Worm (Caenorhabditis elegans): ENCODE data around the gene rsp-5.

Gene rsp-5

DNA sequence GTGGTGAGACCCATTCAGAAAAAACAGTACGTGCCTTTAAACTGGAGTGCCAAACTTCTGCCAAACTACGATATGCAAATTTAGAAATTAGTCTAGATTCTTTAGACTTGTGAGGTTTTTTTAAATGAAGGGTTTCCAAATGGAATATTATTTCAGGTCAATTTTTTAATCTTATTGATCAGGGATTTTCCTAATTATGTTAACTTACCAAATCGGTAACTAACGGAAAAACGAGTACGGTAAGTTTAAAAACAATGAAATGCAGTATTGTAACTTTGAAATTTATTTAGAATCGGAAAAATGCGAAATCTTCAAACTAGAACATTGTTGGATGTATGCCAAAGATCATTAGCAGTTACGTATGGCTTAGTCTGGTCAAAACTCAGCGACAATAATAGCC, 26.3 kb downstream of the rsp-5 start, which contains the start of gene C56E6.7:
Gene C56E6.7, plus strand, starts transcription at position 301 of the 400 bp plus-strand sequence.
- no peak for TF ChIP-seq T22C8.4 (GFP tag; IDR thresholded peaks at IDR 0.05)
- no peak for TF ChIP-seq klf-2 (GFP tag; conservative IDR thresholded peaks at IDR 0.05)
- no peak for TF ChIP-seq cog-1 (tag; optimal IDR thresholded peaks at IDR 0.05)
- no peak for TF ChIP-seq ztf-29 (GFP tag; IDR thresholded peaks at IDR 0.05)
- no peak for TF ChIP-seq tab-1 (GFP tag; IDR thresholded peaks at IDR 0.05)
- TF ChIP-seq med-1 (GFP tag; optimal IDR thresholded peaks at IDR 0.05; ENCODE audit: insufficient read depth): no peak
- no peak for TF ChIP-seq flt-1 (GFP tag; IDR thresholded peaks at IDR 0.05)
- no peak for TF ChIP-seq ztf-23 (GFP tag; IDR thresholded peaks at IDR 0.05)
- no peak for TF ChIP-seq ref-1 (GFP tag; conservative IDR thresholded peaks at IDR 0.05)

DNA sequence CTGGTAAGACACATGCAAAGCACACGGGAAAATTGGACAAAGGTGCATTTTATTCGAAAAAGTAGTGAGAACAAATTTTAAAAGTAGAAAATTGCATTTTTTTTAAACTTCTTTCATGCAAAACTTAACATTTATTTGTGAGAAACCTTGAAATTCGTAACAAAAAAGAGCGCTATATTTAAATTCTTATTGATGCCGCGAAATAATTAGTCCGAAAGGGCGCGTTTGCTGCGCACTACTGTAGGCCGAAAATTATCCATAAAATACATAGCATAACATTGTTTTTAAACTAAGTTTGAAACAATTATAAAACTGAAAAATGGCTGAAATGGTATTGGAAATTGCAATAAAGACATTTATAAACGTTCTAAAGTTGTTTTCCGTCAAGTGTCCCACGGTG, 29.7 kb downstream of the rsp-5 start:
- TF ChIP-seq cog-1 (tag; optimal IDR thresholded peaks at IDR 0.05) (no peak), ztf-29 (GFP tag; IDR thresholded peaks at IDR 0.05) (no peak), med-1 (GFP tag; optimal IDR thresholded peaks at IDR 0.05; ENCODE audit: insufficient read depth) (no peak), ztf-23 (GFP tag; IDR thresholded peaks at IDR 0.05) (no peak), T22C8.4 (GFP tag; IDR thresholded peaks at IDR 0.05) (no peak), ref-1 (GFP tag; conservative IDR thresholded peaks at IDR 0.05) (no peak), klf-2 (GFP tag; conservative IDR thresholded peaks at IDR 0.05) (no peak), flt-1 (GFP tag; IDR thresholded peaks at IDR 0.05) (no peak), tab-1 (GFP tag; IDR thresholded peaks at IDR 0.05) (no peak)

DNA sequence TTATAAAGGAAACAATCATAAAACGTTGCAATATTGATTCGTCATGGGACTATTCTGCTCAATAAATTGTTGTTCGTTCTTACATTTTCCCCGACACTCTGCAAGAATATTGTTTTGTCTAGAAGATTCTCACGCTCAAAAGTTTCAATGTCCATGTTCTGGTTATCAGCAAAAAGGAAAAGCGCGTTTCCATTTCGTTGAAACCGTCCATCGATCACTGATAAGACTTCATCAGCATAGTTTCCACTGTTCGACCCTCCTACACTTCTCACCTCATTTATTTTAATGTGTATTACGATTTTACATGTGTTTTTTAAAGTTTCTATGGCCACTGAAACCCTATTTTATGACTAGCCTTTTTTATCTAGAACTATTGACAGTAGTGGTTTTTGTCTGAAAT, 30.1 kb downstream of the rsp-5 start:
- TF ChIP-seq ztf-23 (GFP tag; IDR thresholded peaks at IDR 0.05) (no peak), tab-1 (GFP tag; IDR thresholded peaks at IDR 0.05) (no peak), klf-2 (GFP tag; conservative IDR thresholded peaks at IDR 0.05) (no peak), ztf-29 (GFP tag; IDR thresholded peaks at IDR 0.05) (no peak), med-1 (GFP tag; optimal IDR thresholded peaks at IDR 0.05; ENCODE audit: insufficient read depth) (no peak), T22C8.4 (GFP tag; IDR thresholded peaks at IDR 0.05) (no peak), flt-1 (GFP tag; IDR thresholded peaks at IDR 0.05) (no peak), cog-1 (tag; optimal IDR thresholded peaks at IDR 0.05) (no peak), ref-1 (GFP tag; conservative IDR thresholded peaks at IDR 0.05) (no peak)

DNA sequence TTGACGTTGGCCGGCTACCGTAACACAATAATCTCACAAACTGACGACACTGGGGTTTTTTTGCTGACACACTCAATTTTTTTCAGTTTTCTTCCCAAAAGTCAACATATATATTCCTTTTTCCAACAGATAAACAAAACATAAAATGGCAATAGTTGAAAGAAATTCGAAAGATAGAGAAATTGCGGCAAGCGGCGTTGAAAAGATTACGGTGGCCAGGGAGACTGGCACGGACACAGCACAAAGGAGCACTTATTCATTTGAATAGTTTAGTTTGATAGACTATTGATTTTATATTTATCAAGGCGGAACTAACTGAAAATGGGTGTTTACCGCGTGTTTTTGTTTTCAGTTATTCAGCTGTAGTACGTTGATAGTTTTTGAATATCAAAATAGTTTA, 31.4 kb downstream of the rsp-5 start, which contains the start of gene toe-2:
Gene toe-2, minus strand, starts transcription at position 70 of the 400 bp plus-strand sequence.
- TF ChIP-seq ref-1 (GFP tag; conservative IDR thresholded peaks at IDR 0.05) (no peak), med-1 (GFP tag; optimal IDR thresholded peaks at IDR 0.05; ENCODE audit: insufficient read depth) (no peak), klf-2 (GFP tag; conservative IDR thresholded peaks at IDR 0.05) (no peak), flt-1 (GFP tag; IDR thresholded peaks at IDR 0.05) (no peak), ztf-29 (GFP tag; IDR thresholded peaks at IDR 0.05) (no peak), T22C8.4 (GFP tag; IDR thresholded peaks at IDR 0.05) (no peak), ztf-23 (GFP tag; IDR thresholded peaks at IDR 0.05) (no peak), cog-1 (tag; optimal IDR thresholded peaks at IDR 0.05) (no peak), tab-1 (GFP tag; IDR thresholded peaks at IDR 0.05) (no peak)

DNA sequence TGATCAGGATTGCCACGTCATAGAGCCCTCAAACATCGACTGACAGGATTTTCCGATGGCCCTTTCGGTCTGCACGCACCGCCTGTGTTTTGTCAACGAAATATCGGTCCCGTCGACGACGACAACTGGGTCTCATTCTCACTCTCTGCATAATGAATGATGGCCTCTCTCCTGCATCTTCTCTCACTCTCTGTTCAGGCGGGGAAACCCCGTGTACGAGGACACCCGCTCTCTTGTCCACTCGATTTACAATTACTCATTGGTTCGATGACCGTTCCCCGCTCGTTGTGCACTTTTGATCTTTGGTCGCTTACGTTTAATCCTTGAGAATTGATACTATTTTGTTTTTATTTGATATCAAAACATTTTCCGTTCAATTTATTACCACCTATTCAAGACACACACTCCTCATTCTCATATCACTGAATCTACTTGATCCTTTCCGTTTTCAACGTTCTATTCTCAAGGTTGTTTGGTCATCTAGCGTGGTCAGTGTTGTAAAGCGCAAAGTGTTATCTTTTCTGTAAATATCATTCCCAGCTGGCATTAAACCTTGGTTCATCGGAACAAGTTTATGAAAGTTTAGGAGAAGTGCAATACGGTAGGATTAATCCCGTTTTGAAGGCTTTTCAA, 32.8 kb downstream of the rsp-5 start:
- TF ChIP-seq flt-1 (GFP tag; IDR thresholded peaks at IDR 0.05): peak; percentile 70
- no peak for TF ChIP-seq ref-1 (GFP tag; conservative IDR thresholded peaks at IDR 0.05)
- no peak for TF ChIP-seq klf-2 (GFP tag; conservative IDR thresholded peaks at IDR 0.05)
- TF ChIP-seq T22C8.4 (GFP tag; IDR thresholded peaks at IDR 0.05): no peak
- TF ChIP-seq tab-1 (GFP tag; IDR thresholded peaks at IDR 0.05): 0 out of 2 replicates have a peak, but pooled peaks have one; percentile 47
- peak; percentile 51 for TF ChIP-seq cog-1 (tag; optimal IDR thresholded peaks at IDR 0.05)
- TF ChIP-seq med-1 (GFP tag; optimal IDR thresholded peaks at IDR 0.05; ENCODE audit: insufficient read depth): no peak
- no peak for TF ChIP-seq ztf-29 (GFP tag; IDR thresholded peaks at IDR 0.05)
- 0 out of 2 replicates have a peak, but pooled peaks have one; percentile 69 for TF ChIP-seq ztf-23 (GFP tag; IDR thresholded peaks at IDR 0.05)

DNA sequence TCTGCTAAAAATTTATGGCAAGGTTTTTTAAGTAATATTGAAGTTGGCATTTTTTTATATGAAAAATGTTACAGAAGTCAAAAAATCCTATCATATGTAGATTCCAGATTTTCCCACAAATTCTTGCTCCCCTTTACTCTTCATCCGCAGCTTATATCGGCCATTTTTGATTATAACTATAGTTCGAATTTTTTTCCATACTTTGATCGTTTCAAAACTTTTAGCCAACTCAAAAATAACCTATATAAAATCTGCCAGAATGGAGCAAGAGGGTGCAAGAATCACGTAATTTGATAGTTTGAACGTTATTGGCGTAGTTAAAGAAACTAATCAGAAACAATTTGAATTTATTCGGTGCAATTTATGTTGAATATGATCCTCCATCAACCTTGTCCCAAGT, 34.0 kb downstream of the rsp-5 start:
- TF ChIP-seq klf-2 (GFP tag; conservative IDR thresholded peaks at IDR 0.05) (no peak), ztf-23 (GFP tag; IDR thresholded peaks at IDR 0.05) (no peak), med-1 (GFP tag; optimal IDR thresholded peaks at IDR 0.05; ENCODE audit: insufficient read depth) (no peak), cog-1 (tag; optimal IDR thresholded peaks at IDR 0.05) (no peak), ztf-29 (GFP tag; IDR thresholded peaks at IDR 0.05) (no peak), flt-1 (GFP tag; IDR thresholded peaks at IDR 0.05) (no peak), ref-1 (GFP tag; conservative IDR thresholded peaks at IDR 0.05) (no peak), T22C8.4 (GFP tag; IDR thresholded peaks at IDR 0.05) (no peak), tab-1 (GFP tag; IDR thresholded peaks at IDR 0.05) (no peak)

DNA sequence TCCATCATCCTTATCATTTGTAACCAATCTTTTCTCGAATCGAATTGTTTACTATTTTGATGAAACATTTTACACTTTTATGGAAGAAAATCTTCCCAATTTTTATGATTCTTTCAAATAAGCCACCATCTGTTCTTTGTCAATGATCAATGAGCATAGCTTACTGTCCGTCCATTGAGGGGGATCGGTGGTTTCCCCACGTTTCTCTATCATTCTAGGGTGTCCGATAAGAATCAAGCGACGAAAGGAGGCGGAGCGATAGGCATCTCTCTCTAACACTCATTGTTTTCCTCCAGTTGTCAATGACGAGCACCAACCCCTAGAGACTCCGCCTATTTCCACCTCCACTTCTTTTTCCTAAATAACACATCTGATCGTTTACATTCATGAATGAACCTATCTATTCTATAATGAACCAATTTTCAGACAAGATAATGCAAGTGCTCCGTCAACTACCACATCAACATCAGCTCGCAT, 34.6 kb downstream of the rsp-5 start, which contains the start of gene C56E6.2:
Gene C56E6.2, plus strand, starts transcription at position 427 of the 477 bp plus-strand sequence.
- TF ChIP-seq T22C8.4 (GFP tag; IDR thresholded peaks at IDR 0.05) (no peak), klf-2 (GFP tag; conservative IDR thresholded peaks at IDR 0.05) (no peak), ztf-23 (GFP tag; IDR thresholded peaks at IDR 0.05) (no peak), cog-1 (tag; optimal IDR thresholded peaks at IDR 0.05) (no peak), med-1 (GFP tag; optimal IDR thresholded peaks at IDR 0.05; ENCODE audit: insufficient read depth) (no peak), flt-1 (GFP tag; IDR thresholded peaks at IDR 0.05) (no peak), ref-1 (GFP tag; conservative IDR thresholded peaks at IDR 0.05) (no peak)

DNA sequence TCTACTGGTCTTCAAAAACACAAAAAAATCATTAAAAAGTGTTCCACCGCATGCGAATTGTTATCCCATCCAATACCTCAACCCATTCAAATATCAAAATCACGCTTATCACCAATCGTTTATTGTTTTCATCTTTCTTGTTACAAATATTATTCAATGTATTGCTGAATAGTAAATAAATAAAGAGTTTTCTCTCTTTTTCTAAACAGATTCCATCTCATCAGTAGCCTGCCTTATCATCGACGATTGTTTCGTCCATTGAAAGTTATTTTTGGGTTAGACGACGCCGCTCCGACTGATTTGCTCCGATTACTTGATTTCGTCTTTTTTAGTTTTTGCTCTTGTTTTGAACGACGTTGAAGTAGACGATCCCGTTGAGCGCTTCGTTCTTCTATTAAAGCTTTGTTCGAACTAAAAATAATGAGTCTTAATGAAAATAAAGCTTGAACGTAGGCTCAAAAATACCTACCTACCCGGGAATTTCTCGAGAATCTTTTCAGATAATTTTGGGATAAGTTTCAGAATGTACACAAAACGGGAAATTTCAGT, 36.2 kb downstream of the rsp-5 start:
- TF ChIP-seq ztf-29 (GFP tag; IDR thresholded peaks at IDR 0.05): no peak
- TF ChIP-seq ztf-23 (GFP tag; IDR thresholded peaks at IDR 0.05): no peak
- TF ChIP-seq klf-2 (GFP tag; conservative IDR thresholded peaks at IDR 0.05): no peak
- no peak for TF ChIP-seq ref-1 (GFP tag; conservative IDR thresholded peaks at IDR 0.05)
- no peak for TF ChIP-seq cog-1 (tag; optimal IDR thresholded peaks at IDR 0.05)
- no peak for TF ChIP-seq T22C8.4 (GFP tag; IDR thresholded peaks at IDR 0.05)
- TF ChIP-seq med-1 (GFP tag; optimal IDR thresholded peaks at IDR 0.05; ENCODE audit: insufficient read depth): no peak
- TF ChIP-seq flt-1 (GFP tag; IDR thresholded peaks at IDR 0.05): no peak
- no peak for TF ChIP-seq tab-1 (GFP tag; IDR thresholded peaks at IDR 0.05)

DNA sequence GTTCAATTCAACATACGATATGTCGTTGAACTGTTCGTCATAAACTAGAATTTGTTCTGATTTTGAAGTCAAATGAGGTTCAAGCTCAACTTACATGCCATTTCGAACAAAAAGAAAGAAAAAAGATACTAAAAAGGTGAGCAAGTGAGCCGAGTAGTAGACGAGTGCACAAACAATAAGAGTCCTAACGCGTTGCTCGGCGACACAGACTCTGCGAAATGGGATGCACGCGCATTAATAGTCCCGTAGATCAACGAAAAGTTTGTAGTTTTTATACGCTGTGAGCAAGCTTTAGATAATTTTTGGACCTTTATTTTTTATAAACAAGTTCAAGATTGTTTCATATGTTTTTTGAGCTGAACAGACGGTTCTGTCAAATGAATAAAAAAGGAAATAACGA, 38.7 kb downstream of the rsp-5 start, which contains the start of gene C56E6.4:
Gene C56E6.4, minus strand, starts transcription at position 101 of the 400 bp plus-strand sequence.
- TF ChIP-seq ztf-23 (GFP tag; IDR thresholded peaks at IDR 0.05) (no peak), ztf-29 (GFP tag; IDR thresholded peaks at IDR 0.05) (no peak), T22C8.4 (GFP tag; IDR thresholded peaks at IDR 0.05) (no peak), med-1 (GFP tag; optimal IDR thresholded peaks at IDR 0.05; ENCODE audit: insufficient read depth) (no peak), ref-1 (GFP tag; conservative IDR thresholded peaks at IDR 0.05) (no peak), klf-2 (GFP tag; conservative IDR thresholded peaks at IDR 0.05) (no peak), tab-1 (GFP tag; IDR thresholded peaks at IDR 0.05) (no peak), flt-1 (GFP tag; IDR thresholded peaks at IDR 0.05) (no peak), cog-1 (tag; optimal IDR thresholded peaks at IDR 0.05) (no peak)
